Worm (Caenorhabditis elegans) whole organism, L4 larva: ENCODE measurements around the gene F10D7.3.

ENCODE experiments used
- F44E2.7 ChIP-seq: fragments of 200-800 bp; sonication (Bioruptor generic); IDR thresholded peaks from 2 replicates; pipeline ENCODE4 v2.1.2; 2022; ENCODE audit warnings: missing genetic modification characterization, missing compliant biosample characterization
- Y105C5A.15 ChIP-seq: fragments of 200-800 bp; sonication (Bioruptor generic); IDR thresholded peaks from 2 replicates; pipeline ENCODE4 v1.3.6; 2022; ENCODE audit warnings: missing genetic modification characterization, missing compliant biosample characterization
- Y48G9A.11 ChIP-seq: fragments of 200-800 bp; sonication (Bioruptor generic); IDR thresholded peaks from 2 replicates; pipeline ENCODE4 v1.3.6; 2022; ENCODE audit warnings: missing genetic modification reagents, missing genetic modification characterization, missing compliant biosample characterization
- Y5F2A.4 ChIP-seq: fragments of 200-800 bp; sonication (Bioruptor generic); optimal IDR thresholded peaks from 2 replicates; lab custom pipeline; 2018; ENCODE audit warnings: mild to moderate bottlenecking, missing genetic modification characterization, missing compliant biosample characterization
- Y75B8A.6 ChIP-seq: fragments of 200-800 bp; sonication (Bioruptor generic); IDR thresholded peaks from 2 replicates; pipeline ENCODE4 v1.3.6; 2022; ENCODE audit warnings: missing genetic modification reagents, missing genetic modification characterization, missing compliant biosample characterization
- aha-1 ChIP-seq: fragments of 150-350 bp; peaks from one replicate; lab custom pipeline; 2014; ENCODE audit warnings: missing biosample characterization, missing genetic modification characterization
- aly-2 ChIP-seq: sonication (generic microtip); optimal IDR thresholded peaks from 2 replicates; lab custom pipeline; 2018; ENCODE audit warnings: missing biosample characterization, missing genetic modification characterization
- ceh-20 ChIP-seq: fragments of 200-800 bp; sonication (Bioruptor generic); IDR thresholded peaks from 2 replicates; pipeline ENCODE4 v1.3.6; 2022; ENCODE audit warnings: missing genetic modification reagents, missing genetic modification characterization, missing compliant biosample characterization
- ceh-32 ChIP-seq: sonication (generic microtip); optimal IDR thresholded peaks from 2 replicates; lab custom pipeline; 2016; ENCODE audit warnings: mild to moderate bottlenecking, missing genetic modification characterization, missing compliant biosample characterization; ENCODE audit not compliant: poor library complexity
- ctbp-1 ChIP-seq: fragments of 200-800 bp; sonication (Bioruptor generic); IDR thresholded peaks from 2 replicates; pipeline ENCODE4 v1.3.6; 2022; ENCODE audit warnings: missing genetic modification reagents, missing genetic modification characterization, missing compliant biosample characterization
- daf-8 ChIP-seq: fragments of 200-800 bp; sonication (Bioruptor generic); IDR thresholded peaks from 2 replicates; pipeline ENCODE4 v1.3.6; 2022; ENCODE audit warnings: missing genetic modification characterization, missing compliant biosample characterization
- dmd-6 ChIP-seq: fragments of 200-800 bp; sonication (Bioruptor generic); IDR thresholded peaks from 2 replicates; pipeline ENCODE4 v1.3.6; 2022; ENCODE audit warnings: missing genetic modification reagents, missing genetic modification characterization, missing compliant biosample characterization
- dpl-1 ChIP-seq: fragments of 150-350 bp; optimal IDR thresholded peaks from 2 replicates; lab custom pipeline; 2014; ENCODE audit warnings: missing biosample characterization, missing genetic modification reagents, missing genetic modification characterization
- duxl-1 ChIP-seq: sonication (generic microtip); optimal IDR thresholded peaks from 2 replicates; lab custom pipeline; 2016; ENCODE audit warnings: mild to moderate bottlenecking, missing genetic modification characterization, moderate library complexity, missing compliant biosample characterization; ENCODE audit not compliant: poor library complexity
- dve-1 ChIP-seq: sonication (generic microtip); optimal IDR thresholded peaks from 2 replicates; lab custom pipeline; 2017; ENCODE audit warnings: antibody characterized with exemption, mild to moderate bottlenecking, missing genetic modification characterization, missing compliant biosample characterization; ENCODE audit not compliant: insufficient read depth
- fos-1 ChIP-seq: fragments of 150-350 bp; optimal IDR thresholded peaks from 2 replicates; lab custom pipeline; 2014; ENCODE audit warnings: missing biosample characterization, missing genetic modification characterization
- hlh-11 ChIP-seq: fragments of 200-800 bp; sonication (Bioruptor generic); optimal IDR thresholded peaks from 2 replicates; lab custom pipeline; 2018; ENCODE audit warnings: mild to moderate bottlenecking, missing genetic modification characterization, missing compliant biosample characterization
- hlh-30 ChIP-seq: sonication (generic microtip); optimal IDR thresholded peaks from 2 replicates; lab custom pipeline; 2017; ENCODE audit warnings: antibody characterized with exemption, mild to moderate bottlenecking, missing genetic modification characterization, missing compliant biosample characterization; ENCODE audit not compliant: insufficient read depth
- hmg-1.1 ChIP-seq: fragments of 200-800 bp; sonication (Bioruptor generic); IDR thresholded peaks from 2 replicates; pipeline ENCODE4 v1.3.6; 2022; ENCODE audit warnings: missing genetic modification reagents, missing genetic modification characterization, missing compliant biosample characterization
- jun-1 ChIP-seq: fragments of 150-350 bp; optimal IDR thresholded peaks from 2 replicates; lab custom pipeline; 2014; ENCODE audit warnings: missing biosample characterization, missing genetic modification reagents, missing genetic modification characterization
- lim-7 ChIP-seq: fragments of 200-800 bp; sonication (Bioruptor generic); IDR thresholded peaks from 2 replicates; pipeline ENCODE4 v1.3.6; 2022; ENCODE audit warnings: missing genetic modification characterization, missing compliant biosample characterization
- lin-1 ChIP-seq: fragments of 200-800 bp; sonication (Bioruptor generic); IDR thresholded peaks from 2 replicates; pipeline ENCODE4 v1.3.6; 2022; ENCODE audit warnings: missing genetic modification reagents, missing genetic modification characterization, missing compliant biosample characterization
- lin-13 ChIP-seq: fragments of 150-350 bp; optimal IDR thresholded peaks from 2 replicates; lab custom pipeline; 2014; ENCODE audit warnings: missing biosample characterization, missing genetic modification reagents, missing genetic modification characterization
- lin-29 ChIP-seq: fragments of 200-800 bp; sonication (Bioruptor generic); IDR thresholded peaks from 2 replicates; pipeline ENCODE4 v1.3.6; 2022; ENCODE audit warnings: missing genetic modification reagents, missing genetic modification characterization, missing compliant biosample characterization
- madf-9 ChIP-seq: fragments of 200-800 bp; sonication (Bioruptor generic); conservative IDR thresholded peaks from 2 replicates; pipeline ENCODE4 v1.3.6; 2022; ENCODE audit warnings: missing genetic modification reagents, missing genetic modification characterization, missing compliant biosample characterization
- mdt-29 ChIP-seq: fragments of 200-800 bp; sonication (Bioruptor generic); IDR thresholded peaks from 2 replicates; pipeline ENCODE4 v1.3.6; 2022; ENCODE audit warnings: missing genetic modification reagents, missing genetic modification characterization, missing compliant biosample characterization
- mep-1 ChIP-seq: fragments of 150-350 bp; sonication (generic microtip); optimal IDR thresholded peaks from 3 replicates; lab custom pipeline; 2014; ENCODE audit warnings: missing biosample characterization, missing genetic modification characterization
- mxl-3 ChIP-seq: fragments of 200-800 bp; sonication (Bioruptor generic); optimal IDR thresholded peaks from 2 replicates; lab custom pipeline; 2018; ENCODE audit warnings: mild to moderate bottlenecking, missing genetic modification characterization, missing compliant biosample characterization
- nhr-102 ChIP-seq: sonication (generic microtip); optimal IDR thresholded peaks from 2 replicates; lab custom pipeline; 2016; ENCODE audit warnings: mild to moderate bottlenecking, missing genetic modification characterization, moderate library complexity, missing compliant biosample characterization
- nhr-28 ChIP-seq: fragments of 150-350 bp; optimal IDR thresholded peaks from 2 replicates; lab custom pipeline; 2014; ENCODE audit warnings: missing biosample characterization, missing genetic modification characterization
- nhr-48 ChIP-seq: sonication (generic microtip); optimal IDR thresholded peaks from 2 replicates; lab custom pipeline; 2016; ENCODE audit warnings: mild to moderate bottlenecking, missing genetic modification characterization, missing compliant biosample characterization
- nhr-6 ChIP-seq: fragments of 150-350 bp; optimal IDR thresholded peaks from 2 replicates; lab custom pipeline; 2014; ENCODE audit warnings: missing biosample characterization, missing genetic modification characterization
- nhr-77 ChIP-seq: fragments of 150-350 bp; optimal IDR thresholded peaks from 2 replicates; lab custom pipeline; 2014; ENCODE audit warnings: missing biosample characterization, missing genetic modification characterization
- pqm-1 ChIP-seq: sonication (generic microtip); optimal IDR thresholded peaks from 2 replicates; lab custom pipeline; 2017; ENCODE audit warnings: missing biosample characterization, missing genetic modification characterization
- set-16 ChIP-seq: fragments of 200-800 bp; sonication (Bioruptor generic); IDR thresholded peaks from 2 replicates; pipeline ENCODE4 v1.3.6; 2022; ENCODE audit warnings: missing genetic modification reagents, missing genetic modification characterization, missing compliant biosample characterization
- tag-97 ChIP-seq: fragments of 200-800 bp; sonication (Bioruptor generic); IDR thresholded peaks from 2 replicates; pipeline ENCODE4 v1.3.6; 2022; ENCODE audit warnings: missing genetic modification characterization, missing compliant biosample characterization
- tra-1 ChIP-seq: fragments of 200-800 bp; sonication (Bioruptor generic); IDR thresholded peaks from 2 replicates; pipeline ENCODE4 v1.3.6; 2022; ENCODE audit warnings: missing genetic modification reagents, missing genetic modification characterization, missing compliant biosample characterization
- unc-62 ChIP-seq, 3 experiments: fragments of 150-350 bp in 1 of 3; sonication (generic microtip); optimal IDR thresholded peaks in 2 of 3; peaks in 1 of 3; 1 replicate in 1 of 3; 2 replicates in 2 of 3; lab custom pipeline; 2014 to 2017; ENCODE audit warnings: missing biosample characterization in 3 of 3, missing genetic modification characterization in 3 of 3, missing genetic modification reagents in 3 of 3, missing genotype in 1 of 3
- zag-1 ChIP-seq: fragments of 150-350 bp; optimal IDR thresholded peaks from 2 replicates; lab custom pipeline; 2014; ENCODE audit warnings: missing biosample characterization, missing genetic modification characterization
- zfp-2 ChIP-seq: sonication (generic microtip); optimal IDR thresholded peaks from 2 replicates; lab custom pipeline; 2016; ENCODE audit warnings: mild to moderate bottlenecking, missing genetic modification characterization, missing compliant biosample characterization

F10D7.3 gene

DNA sequence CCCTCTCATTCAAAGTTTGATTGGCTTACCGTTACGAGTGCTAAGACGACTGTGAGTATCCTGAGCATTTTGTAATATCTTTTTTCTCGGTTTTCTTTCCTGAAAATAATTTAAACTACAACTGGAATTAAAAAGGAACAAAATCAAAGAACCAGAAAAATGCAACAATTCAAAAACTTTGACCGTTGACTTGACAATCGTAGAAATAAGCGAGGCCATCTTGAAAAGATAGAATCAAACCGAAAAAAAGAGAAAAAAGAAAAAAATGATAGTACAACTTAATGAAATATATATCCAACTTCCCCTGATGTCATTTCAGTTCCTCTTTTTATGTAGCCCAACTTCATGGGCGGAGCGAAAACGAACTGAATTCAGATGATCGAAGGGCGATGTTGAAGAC, at the start of gene F10D7.3:
TSS of gene F10D7.3 (minus strand) at position 101 of the 400 bp plus-strand sequence.
- TF ChIP-seq Y75B8A.6 (GFP tag; lab: Robert Waterston, UW), result no peak

DNA sequence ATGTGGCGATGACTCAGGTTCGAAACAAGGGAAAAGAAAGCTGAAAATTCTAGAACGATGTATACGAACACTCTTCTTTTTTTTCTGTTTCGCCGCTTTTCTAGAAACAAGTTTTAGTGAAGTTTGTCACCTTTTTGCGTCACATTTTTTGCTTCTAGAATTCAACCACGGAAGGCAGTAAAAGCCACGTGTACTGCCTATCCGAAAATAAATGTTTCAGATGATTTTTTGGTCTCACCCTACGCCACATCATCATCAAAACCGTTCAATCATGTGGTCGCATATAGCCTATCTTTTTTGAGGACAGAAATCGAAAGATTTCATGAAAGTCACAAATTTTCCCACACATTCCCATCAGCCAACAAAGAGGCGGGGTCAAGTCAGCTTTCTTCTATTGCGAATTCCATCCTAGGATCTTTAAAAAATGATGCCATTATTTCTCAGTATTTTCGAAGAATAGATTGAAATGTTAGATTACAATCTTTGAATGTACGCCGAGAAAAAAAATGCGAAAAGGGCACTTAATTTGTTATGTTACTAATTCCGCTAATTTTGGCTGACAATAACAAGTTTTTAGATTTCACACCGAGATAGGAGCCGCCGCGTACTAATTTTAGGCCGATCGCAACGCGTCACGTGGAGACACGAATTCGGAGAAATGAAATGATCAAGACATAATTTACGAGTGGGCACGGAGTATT, 49.6 kb upstream of the F10D7.3 start:
- TF ChIP-seq F44E2.7 (GFP tag; lab: Robert Waterston, UW), result no peak
- TF ChIP-seq mep-1 (tag; lab: Kevin White, UChicago), result peak; percentile 9
- no peak for TF ChIP-seq aly-2 (tag; lab: Kevin White, UChicago)
- TF ChIP-seq Y105C5A.15 (GFP tag; lab: Robert Waterston, UW), result no peak
- peak; percentile 81 for TF ChIP-seq mdt-29 (GFP tag; lab: Robert Waterston, UW)
- no peak for TF ChIP-seq pqm-1 (tag; lab: Kevin White, UChicago)
- no peak for TF ChIP-seq Y5F2A.4 (GFP tag; lab: Kevin White, UChicago)
- TF ChIP-seq nhr-28 (tag; lab: Kevin White, UChicago), result peak; percentile 41
- no peak for TF ChIP-seq daf-8 (GFP tag; lab: Robert Waterston, UW)
- TF ChIP-seq lim-7, result no peak
- no peak for TF ChIP-seq jun-1 (tag; lab: Kevin White, UChicago)
- TF ChIP-seq fos-1, result no peak
- TF ChIP-seq ceh-20 (GFP tag; lab: Robert Waterston, UW), result 0 out of 2 replicates have a peak, but pooled peaks have one; percentile 10
- peak; percentile 44 for TF ChIP-seq aha-1 (tag; lab: Kevin White, UChicago)
- no peak for TF ChIP-seq hmg-1.1 (GFP tag; lab: Robert Waterston, UW)
- TF ChIP-seq dve-1, result peak; percentile 4
- TF ChIP-seq duxl-1 (tag; lab: Kevin White, UChicago), result no peak
- peak; percentile 77 for TF ChIP-seq hlh-30
- 0 out of 2 replicates have a peak, but pooled peaks have one; percentile 12 for TF ChIP-seq tra-1 (GFP tag; lab: Robert Waterston, UW)
- TF ChIP-seq mxl-3 (GFP tag; lab: Kevin White, UChicago), result peak; percentile 52
- no peak for TF ChIP-seq madf-9
- TF ChIP-seq nhr-48 (tag; lab: Kevin White, UChicago), result peak; percentile 56
- TF ChIP-seq dmd-6 (GFP tag; lab: Robert Waterston, UW), result peak; percentile 38; the same call in 1 of the 2 replicates
- no peak for TF ChIP-seq nhr-77
- TF ChIP-seq zfp-2 (tag; lab: Kevin White, UChicago), result no peak
- no peak for TF ChIP-seq nhr-102 (tag; lab: Kevin White, UChicago)
- TF ChIP-seq hlh-11 (tag; lab: Kevin White, UChicago), result peak; percentile 41
- TF ChIP-seq, all 104 proteins: peak for 12

DNA sequence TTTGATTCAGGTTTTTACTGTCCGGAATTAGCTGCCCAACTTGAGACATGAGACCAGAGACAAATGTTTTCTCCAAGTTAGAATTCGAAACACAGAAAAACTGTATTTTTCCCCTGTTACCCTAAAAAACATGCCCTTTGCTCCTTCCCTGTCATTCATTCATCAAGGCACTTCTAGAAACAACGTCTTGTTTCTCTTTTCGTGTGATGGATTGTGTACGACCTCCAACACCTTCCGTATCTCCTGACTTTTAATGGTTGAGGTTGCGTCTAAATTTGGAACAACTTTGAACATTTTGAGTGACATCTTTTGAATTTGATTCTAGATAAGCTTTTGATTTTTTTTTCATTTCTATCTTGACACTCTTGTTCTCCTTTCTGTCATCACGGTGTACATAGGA, 48.2 kb upstream of the F10D7.3 start:
- no peak for TF ChIP-seq set-16 (GFP tag; lab: Robert Waterston, UW)
- TF ChIP-seq lin-13, result no peak
- TF ChIP-seq daf-8 (GFP tag; lab: Robert Waterston, UW), result no peak
- TF ChIP-seq tra-1 (GFP tag; lab: Robert Waterston, UW), result no peak
- TF ChIP-seq mdt-29 (GFP tag; lab: Robert Waterston, UW), result no peak
- TF ChIP-seq Y48G9A.11 (GFP tag; lab: Robert Waterston, UW), result no peak
- peak; percentile 11 for TF ChIP-seq hlh-11 (tag; lab: Kevin White, UChicago)
- TF ChIP-seq dve-1, result no peak
- no peak for TF ChIP-seq aly-2 (tag; lab: Kevin White, UChicago)
- no peak for TF ChIP-seq lin-29
- peak; percentile 41 for TF ChIP-seq hlh-30
- no peak for TF ChIP-seq ctbp-1 (GFP tag; lab: Robert Waterston, UW)
- TF ChIP-seq ceh-32 (tag; lab: Kevin White, UChicago), result no peak
- no peak for TF ChIP-seq zag-1 (tag; lab: Kevin White, UChicago)
- TF ChIP-seq dpl-1 (GFP tag; lab: Kevin White, UChicago), result no peak
- no peak for TF ChIP-seq nhr-6
- TF ChIP-seq lin-1, result no peak
- TF ChIP-seq madf-9, result no peak
- no peak for TF ChIP-seq tag-97 (GFP tag; lab: Robert Waterston, UW)
- TF ChIP-seq unc-62 (GFP tag; optimal IDR thresholded peaks at IDR 0.05 in 1 of 2; lab: Kevin White, UChicago), result peak in 1 of 2 experiments; percentile 91
- TF ChIP-seq unc-62 (tag; optimal IDR thresholded peaks at IDR 0.05; lab: Kevin White, UChicago), result no peak
